Fruit fly (Drosophila melanogaster): ENCODE results near the gene pon.

pon gene

dm6 chrX:4596467-4597183, 39.5 kb upstream of the pon start:
- TF ChIP-seq CG8301 (tag; optimal IDR thresholded peaks at IDR 0.05), result no peak
- no peak for TF ChIP-seq CG8159 (tag; optimal IDR thresholded peaks at IDR 0.05)
- TF ChIP-seq CG32121 (GFP tag; IDR thresholded peaks at IDR 0.05), result no peak
- peak; percentile 13 for TF ChIP-seq EcR (GFP tag; optimal IDR thresholded peaks at IDR 0.05)
- peak; percentile 12 for TF ChIP-seq CG13204 (GFP tag; optimal IDR thresholded peaks at IDR 0.05)
- TF ChIP-seq fd96Ca (GFP tag; IDR thresholded peaks at IDR 0.05), result peak; percentile 33; the same call in 1 of the 3 replicates
- TF ChIP-seq CG12605 (GFP tag; IDR thresholded peaks at IDR 0.05), result no peak
- no peak for TF ChIP-seq CG34367 (tag; optimal IDR thresholded peaks at IDR 0.05)
- TF ChIP-seq Pif1A (GFP tag; optimal IDR thresholded peaks at IDR 0.05), result peak; percentile 39
- peak; percentile 6 for TF ChIP-seq CG15710 (tag; optimal IDR thresholded peaks at IDR 0.05)
- TF ChIP-seq CG9948 (tag; optimal IDR thresholded peaks at IDR 0.05), result no peak

dm6 chrX:4599897-4600469, 36.1 kb upstream of the pon start:
- TF ChIP-seq rn (GFP tag; IDR thresholded peaks at IDR 0.05) (no peak), CG8301 (tag; optimal IDR thresholded peaks at IDR 0.05) (no peak), Pif1A (GFP tag; optimal IDR thresholded peaks at IDR 0.05) (no peak), CG34367 (tag; optimal IDR thresholded peaks at IDR 0.05) (no peak)

- TF ChIP-seq Pif1A (GFP tag; optimal IDR thresholded peaks at IDR 0.05), result no peak
- no peak for TF ChIP-seq D1 (tag; optimal IDR thresholded peaks at IDR 0.05)
Measured at dm6 chrX:4604107-4604506, 32.0 kb upstream of the pon start.

dm6 chrX:4604553-4604952, 31.6 kb upstream of the pon start:
- TF ChIP-seq fd96Ca (GFP tag; IDR thresholded peaks at IDR 0.05), result no peak
- TF ChIP-seq CG32121 (GFP tag; IDR thresholded peaks at IDR 0.05), result no peak
- no peak for TF ChIP-seq CG4496 (GFP tag; IDR thresholded peaks at IDR 0.05)
- no peak for TF ChIP-seq rn (GFP tag; IDR thresholded peaks at IDR 0.05)
- TF ChIP-seq CG17806 (tag; optimal IDR thresholded peaks at IDR 0.05), result no peak
- TF ChIP-seq Pif1B (GFP tag; optimal IDR thresholded peaks at IDR 0.05), result no peak
- no peak for TF ChIP-seq D1 (tag; optimal IDR thresholded peaks at IDR 0.05)
- TF ChIP-seq Ets98B (GFP tag; IDR thresholded peaks at IDR 0.05), result no peak
- TF ChIP-seq CG13204 (GFP tag; optimal IDR thresholded peaks at IDR 0.05), result no peak
- no peak for TF ChIP-seq CG14655 (GFP tag; optimal IDR thresholded peaks at IDR 0.05)
- no peak for TF ChIP-seq CG12605 (GFP tag; IDR thresholded peaks at IDR 0.05)
- TF ChIP-seq CG15710 (tag; optimal IDR thresholded peaks at IDR 0.05), result no peak
- no peak for TF ChIP-seq Pif1A (GFP tag; optimal IDR thresholded peaks at IDR 0.05)

dm6 chrX:4605313-4605712, 30.8 kb upstream of the pon start:
- TF ChIP-seq CG9948 (tag; optimal IDR thresholded peaks at IDR 0.05), result no peak
- TF ChIP-seq Ets98B (GFP tag; IDR thresholded peaks at IDR 0.05), result no peak
- TF ChIP-seq CG10348 (GFP tag; IDR thresholded peaks at IDR 0.05), result no peak
- no peak for TF ChIP-seq CG13204 (GFP tag; optimal IDR thresholded peaks at IDR 0.05)
- no peak for TF ChIP-seq CG14655 (GFP tag; optimal IDR thresholded peaks at IDR 0.05)
- no peak for TF ChIP-seq Pif1B (GFP tag; optimal IDR thresholded peaks at IDR 0.05)
- TF ChIP-seq CG34367 (tag; optimal IDR thresholded peaks at IDR 0.05), result no peak
- TF ChIP-seq gl (tag; optimal IDR thresholded peaks at IDR 0.05), result no peak
- TF ChIP-seq EcR (GFP tag; optimal IDR thresholded peaks at IDR 0.05), result no peak
- TF ChIP-seq CG4496 (GFP tag; IDR thresholded peaks at IDR 0.05), result no peak
- no peak for TF ChIP-seq CG8159 (tag; optimal IDR thresholded peaks at IDR 0.05)
- TF ChIP-seq CG15710 (tag; optimal IDR thresholded peaks at IDR 0.05), result no peak
- no peak for TF ChIP-seq CG32121 (GFP tag; IDR thresholded peaks at IDR 0.05)
- TF ChIP-seq D1 (tag; optimal IDR thresholded peaks at IDR 0.05), result no peak
- TF ChIP-seq CG12605 (GFP tag; IDR thresholded peaks at IDR 0.05), result no peak
- no peak for TF ChIP-seq CG17806 (tag; optimal IDR thresholded peaks at IDR 0.05)
- no peak for TF ChIP-seq Pif1A (GFP tag; optimal IDR thresholded peaks at IDR 0.05)
- TF ChIP-seq Snoo (tag; optimal IDR thresholded peaks at IDR 0.05), result no peak

dm6 chrX:4606447-4606846, 29.7 kb upstream of the pon start:
- TF ChIP-seq CG14655 (GFP tag; optimal IDR thresholded peaks at IDR 0.05) (no peak), Pif1A (GFP tag; optimal IDR thresholded peaks at IDR 0.05) (no peak), CG34367 (tag; optimal IDR thresholded peaks at IDR 0.05) (no peak), Pif1B (GFP tag; optimal IDR thresholded peaks at IDR 0.05) (no peak), CG15710 (tag; optimal IDR thresholded peaks at IDR 0.05) (no peak), rn (GFP tag; IDR thresholded peaks at IDR 0.05) (no peak), CG12605 (GFP tag; IDR thresholded peaks at IDR 0.05) (no peak), Snoo (tag; optimal IDR thresholded peaks at IDR 0.05) (no peak), CG17806 (tag; optimal IDR thresholded peaks at IDR 0.05) (no peak), CG8301 (tag; optimal IDR thresholded peaks at IDR 0.05) (no peak), CG8159 (tag; optimal IDR thresholded peaks at IDR 0.05) (no peak), gl (tag; optimal IDR thresholded peaks at IDR 0.05) (no peak), CG32121 (GFP tag; IDR thresholded peaks at IDR 0.05) (no peak), D1 (tag; optimal IDR thresholded peaks at IDR 0.05) (no peak), fd96Ca (GFP tag; IDR thresholded peaks at IDR 0.05) (no peak), CG9948 (tag; optimal IDR thresholded peaks at IDR 0.05) (no peak)

Measured in whole organism, pupa.